Worm (Caenorhabditis elegans) whole organism, midembryonic: ENCODE measurements around the gene tdo-2.

Experiments used
- T22C8.4 ChIP-seq: fragments of 200-800 bp; sonication (Bioruptor generic); IDR thresholded peaks from 2 replicates; pipeline ENCODE4 v1.3.6; 2022; ENCODE audit warnings: missing genetic modification characterization, missing compliant biosample characterization
- cog-1 ChIP-seq: sonication (generic microtip); optimal IDR thresholded peaks from 2 replicates; lab custom pipeline; 2016; ENCODE audit warnings: missing genetic modification characterization, missing compliant biosample characterization
- flt-1 ChIP-seq: fragments of 200-800 bp; sonication (Bioruptor generic); IDR thresholded peaks from 2 replicates; pipeline ENCODE4 v1.3.6; 2022; ENCODE audit warnings: missing genetic modification characterization, missing compliant biosample characterization
- klf-2 ChIP-seq: fragments of 200-800 bp; sonication (Bioruptor generic); conservative IDR thresholded peaks from 2 replicates; pipeline ENCODE4 v1.3.6; 2022; ENCODE audit warnings: missing genetic modification reagents, missing genetic modification characterization, missing compliant biosample characterization
- med-1 ChIP-seq: sonication (generic microtip); optimal IDR thresholded peaks from 2 replicates; lab custom pipeline; 2017; ENCODE audit warnings: missing genetic modification characterization, mild to moderate bottlenecking, missing compliant biosample characterization, antibody characterized with exemption, missing genetic modification reagents; ENCODE audit not compliant: insufficient read depth
- ref-1 ChIP-seq: fragments of 200-800 bp; sonication (Bioruptor generic); conservative IDR thresholded peaks from 2 replicates; pipeline ENCODE4 v1.3.6; 2022; ENCODE audit warnings: missing genetic modification reagents, missing genetic modification characterization, missing compliant biosample characterization
- tab-1 ChIP-seq: fragments of 200-800 bp; sonication (Bioruptor generic); IDR thresholded peaks from 2 replicates; pipeline ENCODE4 v1.3.6; 2022; ENCODE audit warnings: missing genetic modification characterization, missing compliant biosample characterization
- ztf-23 ChIP-seq: fragments of 200-800 bp; sonication (Bioruptor generic); IDR thresholded peaks from 2 replicates; pipeline ENCODE4 v1.3.6; 2022; ENCODE audit warnings: missing genetic modification reagents, missing genetic modification characterization, missing compliant biosample characterization
- ztf-29 ChIP-seq: fragments of 200-800 bp; sonication (Bioruptor generic); IDR thresholded peaks from 2 replicates; pipeline ENCODE4 v1.3.6; 2022; ENCODE audit warnings: missing genetic modification reagents, missing genetic modification characterization, missing compliant biosample characterization

tdo-2 gene

DNA sequence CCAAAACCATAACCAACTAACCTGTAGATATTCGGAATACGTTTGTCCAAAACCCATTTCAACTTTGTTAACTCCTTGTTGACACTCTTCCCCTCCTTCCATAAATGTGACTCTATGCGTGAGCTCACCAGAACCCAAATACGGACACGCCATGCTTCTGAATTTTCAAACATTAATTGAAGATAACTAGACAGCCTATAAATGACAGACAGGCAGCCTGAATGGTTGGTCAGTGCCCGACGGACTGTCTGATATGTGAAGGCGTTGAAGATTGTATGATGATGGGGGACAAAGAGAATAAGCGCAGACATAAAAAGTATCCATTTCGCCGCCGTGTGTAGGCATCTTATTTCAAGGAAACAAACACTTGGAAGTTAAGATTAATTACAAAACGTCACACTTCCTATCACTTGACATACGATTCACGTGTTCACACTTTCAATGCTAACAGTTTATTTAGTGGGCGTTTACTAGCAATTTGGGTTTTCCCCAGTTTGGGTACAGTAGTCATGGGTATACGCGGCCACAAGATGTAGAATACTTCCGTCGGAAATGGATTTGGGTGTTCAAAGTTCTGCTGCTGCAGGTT, at the start of gene tdo-2, which contains the start of gene C28H8.2:
Gene tdo-2, minus strand, starts transcription at position 157 of the 589 bp plus-strand sequence.
Gene C28H8.2, plus strand, starts transcription at position 524 of the 589 bp plus-strand sequence.
- TF ChIP-seq ztf-23 = no peak
- no peak for TF ChIP-seq med-1 (GFP tag; lab: Kevin White, UChicago)
- no peak for TF ChIP-seq flt-1
- no peak for TF ChIP-seq klf-2 (GFP tag; lab: Robert Waterston, UW)
- no peak for TF ChIP-seq cog-1 (tag; lab: Kevin White, UChicago)
- no peak for TF ChIP-seq ztf-29
- no peak for TF ChIP-seq ref-1 (GFP tag; lab: Robert Waterston, UW)
- no peak for TF ChIP-seq tab-1
- TF ChIP-seq T22C8.4 (GFP tag; lab: Robert Waterston, UW) = no peak

DNA sequence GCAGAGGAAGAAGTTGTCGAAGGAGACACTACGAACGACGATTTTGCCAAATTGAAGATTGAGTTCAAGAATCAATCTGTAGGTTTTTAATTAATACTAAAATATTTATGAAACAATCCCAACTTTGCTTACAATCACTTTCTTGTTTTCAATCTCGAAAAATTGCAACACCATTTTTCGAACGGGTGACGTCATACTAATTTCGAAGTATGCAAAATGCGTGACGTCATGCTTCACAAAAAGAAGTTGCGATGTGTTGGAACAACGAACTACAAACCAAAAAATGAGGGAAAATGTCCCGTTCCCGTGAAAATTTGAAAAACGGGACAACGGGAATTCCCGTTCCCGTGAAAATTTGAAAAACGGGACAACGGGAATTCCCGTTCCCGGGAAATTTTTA, 47.9 kb upstream of the tdo-2 start:
- TF ChIP-seq T22C8.4 (GFP tag; lab: Robert Waterston, UW) (no peak), ztf-29 (no peak), ref-1 (GFP tag; lab: Robert Waterston, UW) (no peak), med-1 (GFP tag; lab: Kevin White, UChicago) (no peak), flt-1 (no peak), ztf-23 (no peak), klf-2 (GFP tag; lab: Robert Waterston, UW) (no peak), tab-1 (no peak), cog-1 (tag; lab: Kevin White, UChicago) (no peak)

DNA sequence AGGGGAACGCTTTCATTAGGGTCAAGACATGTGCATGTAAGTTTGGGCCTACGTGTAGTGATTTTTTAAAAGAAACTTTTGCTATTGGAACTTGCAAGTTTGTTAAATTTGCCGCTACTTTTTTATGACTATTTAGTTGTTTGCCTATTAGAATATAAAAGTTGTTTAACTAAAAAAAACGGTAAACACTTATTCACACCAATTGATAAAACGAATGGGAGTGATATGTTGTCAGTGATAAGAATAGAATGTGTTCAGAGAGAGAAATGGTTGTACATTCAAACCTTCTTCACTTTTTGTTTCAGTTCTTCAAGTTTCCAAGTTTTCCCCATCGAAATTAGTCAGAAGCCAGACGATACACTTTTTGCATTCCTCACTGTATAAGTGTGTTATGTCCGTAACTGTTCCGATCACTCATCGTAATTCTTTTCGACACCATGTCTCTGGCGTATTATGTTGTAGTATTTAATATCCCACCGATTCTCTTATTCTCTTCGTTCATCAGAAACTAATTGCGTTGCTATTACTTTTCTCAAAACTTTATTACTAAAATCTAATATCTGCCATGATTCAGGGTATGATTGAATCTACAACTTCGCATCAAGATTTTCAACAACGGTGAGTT, 46.2 kb upstream of the tdo-2 start, which contains the start of gene dct-6:
Gene dct-6, plus strand, starts transcription at position 575 of the 625 bp plus-strand sequence.
- TF ChIP-seq cog-1 (tag; lab: Kevin White, UChicago) = no peak
- no peak for TF ChIP-seq T22C8.4 (GFP tag; lab: Robert Waterston, UW)
- no peak for TF ChIP-seq ztf-23
- TF ChIP-seq klf-2 (GFP tag; lab: Robert Waterston, UW) = no peak
- TF ChIP-seq flt-1 = no peak
- TF ChIP-seq ztf-29 = no peak
- TF ChIP-seq med-1 (GFP tag; lab: Kevin White, UChicago) = no peak
- no peak for TF ChIP-seq ref-1 (GFP tag; lab: Robert Waterston, UW)
- no peak for TF ChIP-seq tab-1

DNA sequence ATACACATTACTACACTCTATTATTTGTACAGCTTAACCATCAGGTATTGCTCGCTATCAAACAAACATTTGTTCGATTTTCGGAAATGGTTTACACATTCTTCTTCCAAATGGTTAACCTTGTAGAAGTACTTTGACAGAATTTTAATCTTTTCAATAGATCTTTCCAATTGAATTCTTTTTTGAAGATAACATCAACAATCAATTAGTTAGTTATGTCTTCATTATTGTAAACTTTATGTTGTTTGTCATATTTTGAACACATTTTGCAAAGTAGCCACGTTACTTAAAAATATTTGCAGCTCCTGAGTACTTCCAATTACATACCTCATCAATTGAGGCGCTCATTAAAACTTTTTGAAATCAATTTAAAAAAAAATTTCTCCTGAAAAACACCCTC, 45.6 kb upstream of the tdo-2 start:
- TF ChIP-seq med-1 (GFP tag; lab: Kevin White, UChicago) (no peak), cog-1 (tag; lab: Kevin White, UChicago) (no peak)

DNA sequence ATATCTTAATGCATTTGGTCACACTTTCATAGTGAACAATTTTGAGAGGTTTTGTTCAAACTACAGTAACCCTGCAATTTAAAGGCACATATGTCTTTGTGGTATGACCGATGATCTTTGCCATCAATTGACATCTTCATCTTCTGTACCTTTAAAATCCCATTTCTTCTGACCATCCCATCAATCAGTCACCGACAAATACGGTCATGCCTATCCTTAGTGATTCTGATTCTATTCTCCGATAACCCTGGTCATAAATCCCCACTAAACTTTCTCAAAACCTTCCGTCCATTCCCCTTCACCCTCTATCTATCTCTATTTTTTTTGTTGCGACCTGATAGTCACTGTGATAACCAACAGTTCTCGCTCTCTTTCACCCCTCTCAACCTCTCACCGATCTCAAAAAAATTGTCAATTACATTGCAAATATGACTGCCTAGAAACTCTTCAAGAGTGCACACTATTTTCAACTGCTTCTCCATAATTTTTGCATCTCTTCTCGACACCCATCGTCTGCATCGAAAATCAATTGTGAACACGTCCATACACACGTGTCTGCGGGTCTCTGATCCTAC, 44.4 kb upstream of the tdo-2 start:
- TF ChIP-seq ztf-23 = no peak
- TF ChIP-seq med-1 (GFP tag; lab: Kevin White, UChicago) = no peak
- no peak for TF ChIP-seq flt-1
- no peak for TF ChIP-seq T22C8.4 (GFP tag; lab: Robert Waterston, UW)
- TF ChIP-seq tab-1 = no peak
- TF ChIP-seq cog-1 (tag; lab: Kevin White, UChicago) = no peak
- TF ChIP-seq klf-2 (GFP tag; lab: Robert Waterston, UW) = no peak
- no peak for TF ChIP-seq ztf-29
- no peak for TF ChIP-seq ref-1 (GFP tag; lab: Robert Waterston, UW)

DNA sequence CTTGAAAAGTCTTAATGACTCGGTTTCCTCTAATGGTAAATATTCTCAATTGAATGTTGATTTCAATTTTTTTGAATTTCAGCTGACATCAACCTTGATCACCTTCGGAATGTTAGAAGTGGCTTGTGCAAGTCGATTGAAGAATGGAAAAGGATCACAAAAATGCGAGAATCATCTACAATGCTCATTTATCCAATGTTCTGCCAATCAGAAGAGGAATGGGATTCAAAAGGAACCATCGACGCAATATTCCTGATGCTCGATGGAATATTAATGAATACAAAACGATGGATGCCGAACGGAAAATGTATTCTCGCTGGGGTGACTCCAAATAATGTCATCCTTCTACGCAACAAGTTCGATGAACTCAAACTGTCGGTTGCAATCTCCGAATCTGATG, 41.8 kb upstream of the tdo-2 start:
- TF ChIP-seq ztf-23 (no peak), T22C8.4 (GFP tag; lab: Robert Waterston, UW) (no peak), klf-2 (GFP tag; lab: Robert Waterston, UW) (no peak), ztf-29 (no peak), tab-1 (no peak), ref-1 (GFP tag; lab: Robert Waterston, UW) (no peak), cog-1 (tag; lab: Kevin White, UChicago) (no peak), med-1 (GFP tag; lab: Kevin White, UChicago) (no peak), flt-1 (no peak)

DNA sequence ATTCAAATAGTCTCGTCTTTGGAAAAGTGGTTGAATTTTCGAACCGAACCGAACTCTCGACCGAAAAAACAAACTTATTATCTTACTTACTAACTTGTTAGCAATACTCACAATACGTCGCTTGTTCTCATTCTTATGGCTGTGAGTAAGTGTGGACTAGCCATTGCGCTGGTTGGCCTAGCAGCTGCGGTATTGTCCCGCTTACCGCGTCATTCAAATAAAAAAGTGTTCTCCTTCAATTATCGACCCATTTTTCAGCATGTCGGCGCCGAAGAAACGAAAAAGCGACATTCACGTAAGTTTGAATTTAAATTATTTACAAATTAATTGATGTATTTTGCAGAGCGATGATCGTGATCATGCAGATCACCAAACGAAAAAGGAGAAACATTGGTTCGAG, 39.3 kb upstream of the tdo-2 start:
- no peak for TF ChIP-seq ztf-23
- TF ChIP-seq flt-1 = no peak
- no peak for TF ChIP-seq med-1 (GFP tag; lab: Kevin White, UChicago)
- no peak for TF ChIP-seq klf-2 (GFP tag; lab: Robert Waterston, UW)
- TF ChIP-seq ref-1 (GFP tag; lab: Robert Waterston, UW) = no peak
- TF ChIP-seq ztf-29 = no peak
- no peak for TF ChIP-seq T22C8.4 (GFP tag; lab: Robert Waterston, UW)

DNA sequence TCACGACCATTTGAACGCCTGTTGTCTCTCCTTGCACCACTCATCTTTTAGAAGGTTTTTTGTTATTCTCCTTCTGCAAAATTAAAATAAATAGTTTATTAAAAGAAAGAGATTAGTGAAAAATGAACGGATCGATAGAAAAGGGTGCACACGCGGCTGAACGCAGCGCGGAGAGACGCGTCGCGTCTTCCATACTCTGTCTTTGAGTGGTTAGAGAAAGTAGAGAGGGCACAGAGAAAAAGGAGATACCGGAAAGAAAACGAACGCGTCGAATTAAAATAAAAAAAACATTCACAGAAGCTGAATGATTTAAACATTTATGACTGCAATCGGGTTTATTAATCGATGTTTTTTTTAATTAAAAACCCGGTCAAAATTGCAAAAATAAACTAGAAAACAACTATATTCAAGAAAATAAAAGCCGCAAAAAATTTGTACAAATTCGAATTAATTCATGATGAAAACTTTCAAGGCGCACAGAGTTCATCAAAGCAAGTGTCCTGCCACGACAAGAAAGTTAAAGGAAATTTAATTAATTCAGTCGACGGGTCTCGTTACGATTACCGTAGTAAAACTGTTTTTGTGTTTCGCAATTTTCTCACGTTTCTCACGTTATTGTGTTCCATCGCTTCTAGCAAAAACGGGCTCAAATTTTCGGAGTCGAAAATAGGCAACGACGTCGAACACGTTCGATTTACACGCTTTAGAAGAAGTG, 38.6 kb upstream of the tdo-2 start, which contains the start of the genes nono-1 and nop-1:
Gene nono-1, minus strand, starts transcription at position 75 of the 715 bp plus-strand sequence.
Gene nop-1, plus strand, starts transcription at position 551 of the 715 bp plus-strand sequence.
- no peak for TF ChIP-seq ztf-29
- no peak for TF ChIP-seq klf-2 (GFP tag; lab: Robert Waterston, UW)
- TF ChIP-seq flt-1 = peak; percentile 64; the same call in 1 of the 2 replicates
- no peak for TF ChIP-seq ztf-23
- TF ChIP-seq cog-1 (tag; lab: Kevin White, UChicago) = no peak
- no peak for TF ChIP-seq ref-1 (GFP tag; lab: Robert Waterston, UW)
- TF ChIP-seq tab-1 = no peak
- no peak for TF ChIP-seq med-1 (GFP tag; lab: Kevin White, UChicago)

DNA sequence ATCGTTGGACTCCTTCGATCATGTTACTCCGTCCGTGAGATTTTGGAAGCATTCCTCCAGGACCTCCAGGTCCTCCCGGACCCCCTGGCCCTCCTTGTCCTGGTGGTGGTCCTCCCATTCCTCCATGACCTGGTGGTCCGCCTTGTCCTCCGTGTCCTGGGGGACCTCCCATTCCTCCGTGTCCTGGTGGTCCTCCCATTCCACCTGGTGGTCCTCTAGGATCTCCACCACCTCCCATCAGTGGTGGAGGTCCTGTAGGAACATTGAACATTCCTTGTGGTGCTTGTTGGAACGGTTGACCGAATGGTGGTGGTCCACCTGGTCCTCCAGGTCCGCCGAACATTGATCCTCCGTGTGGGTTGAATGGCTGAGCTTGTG, 34.1 kb upstream of the tdo-2 start:
- TF ChIP-seq ztf-29 (no peak), ref-1 (GFP tag; lab: Robert Waterston, UW) (no peak), tab-1 (0 out of 2 replicates have a peak, but pooled peaks have one; percentile 56), T22C8.4 (GFP tag; lab: Robert Waterston, UW) (no peak)
